Fruit fly (Drosophila melanogaster) whole organism, prepupa: Measurements from ENCODE around the gene CG3168.

Experiments used
- Blimp-1 ChIP-seq: fragments of 200-800 bp; sonication (Bioruptor generic); optimal IDR thresholded peaks from 3 replicates; lab custom pipeline; 2017; ENCODE audit warnings: missing biosample characterization, missing genetic modification characterization, mild to moderate bottlenecking, moderate library complexity, missing genetic modification reagents
- CG10669 ChIP-seq: fragments of 200-800 bp; sonication (Bioruptor generic); optimal IDR thresholded peaks from 3 replicates; lab custom pipeline; 2018; ENCODE audit warnings: missing biosample characterization, mild to moderate bottlenecking, missing genetic modification characterization, moderate library complexity
- CG11294 ChIP-seq: fragments of 200-800 bp; sonication (Bioruptor generic); IDR thresholded peaks from 2 replicates; pipeline ENCODE4 v1.3.6; 2022; ENCODE audit warnings: missing biosample characterization, missing genetic modification characterization
- CG11762 ChIP-seq: fragments of 200-800 bp; sonication (Bioruptor generic); optimal IDR thresholded peaks from 3 replicates; lab custom pipeline; 2016; ENCODE audit warnings: missing biosample characterization, missing genetic modification characterization; ENCODE audit not compliant: insufficient read depth
- CG1621 ChIP-seq: fragments of 200-800 bp; sonication (Bioruptor generic); optimal IDR thresholded peaks from 3 replicates; lab custom pipeline; 2018; ENCODE audit warnings: missing biosample characterization, mild to moderate bottlenecking, missing genetic modification characterization
- CG16779 ChIP-seq: fragments of 200-800 bp; sonication (Bioruptor generic); optimal IDR thresholded peaks from 3 replicates; lab custom pipeline; 2017; ENCODE audit warnings: missing biosample characterization, mild to moderate bottlenecking, missing genetic modification characterization
- CG3032 ChIP-seq: fragments of 200-800 bp; optimal IDR thresholded peaks from 2 replicates; lab custom pipeline; 2019; ENCODE audit warnings: missing biosample characterization, mild to moderate bottlenecking, missing genetic modification characterization, moderate library complexity
- CG31627 ChIP-seq: fragments of 200-800 bp; sonication (Bioruptor generic); optimal IDR thresholded peaks from 3 replicates; lab custom pipeline; 2016; ENCODE audit warnings: missing biosample characterization, missing genetic modification characterization
- CG3919 ChIP-seq: fragments of 200-800 bp; sonication (Bioruptor generic); optimal IDR thresholded peaks from 3 replicates; lab custom pipeline; 2016; ENCODE audit warnings: missing biosample characterization, missing genetic modification characterization
- CG6792 ChIP-seq: fragments of 200-800 bp; sonication (Bioruptor generic); optimal IDR thresholded peaks from 3 replicates; lab custom pipeline; 2016; ENCODE audit warnings: missing biosample characterization, missing genetic modification characterization
- CG6808 ChIP-seq: fragments of 200-800 bp; sonication (Bioruptor generic); optimal IDR thresholded peaks from 3 replicates; lab custom pipeline; 2017; ENCODE audit warnings: missing biosample characterization, missing genetic modification characterization, mild to moderate bottlenecking, moderate library complexity, missing genetic modification reagents
- CG7368 ChIP-seq: fragments of 200-800 bp; sonication (Bioruptor generic); optimal IDR thresholded peaks from 3 replicates; lab custom pipeline; 2016; ENCODE audit warnings: missing biosample characterization, missing genetic modification characterization
- CG8319 ChIP-seq: fragments of 200-800 bp; sonication (Bioruptor generic); optimal IDR thresholded peaks from 3 replicates; lab custom pipeline; 2016; ENCODE audit warnings: missing biosample characterization, missing genetic modification characterization
- CG8632 ChIP-seq: fragments of 200-800 bp; sonication (Bioruptor generic); optimal IDR thresholded peaks from 3 replicates; lab custom pipeline; 2016; ENCODE audit warnings: missing biosample characterization, missing genetic modification characterization
- CG9139 ChIP-seq: fragments of 200-800 bp; sonication (Bioruptor generic); optimal IDR thresholded peaks from 3 replicates; lab custom pipeline; 2017; ENCODE audit warnings: missing biosample characterization, mild to moderate bottlenecking, missing genetic modification characterization
- Eip78C ChIP-seq: fragments of 200-800 bp; sonication (Bioruptor generic); peaks from one replicate; lab custom pipeline; 2016; ENCODE audit warnings: missing biosample characterization, missing genetic modification characterization
- Eip93F ChIP-seq: fragments of 200-800 bp; sonication (Bioruptor generic); optimal IDR thresholded peaks from 2 replicates; lab custom pipeline; 2016; ENCODE audit warnings: missing biosample characterization, mild to moderate bottlenecking, missing genetic modification characterization
- Ets96B ChIP-seq: fragments of 200-800 bp; optimal IDR thresholded peaks from 2 replicates; lab custom pipeline; 2019; ENCODE audit warnings: missing biosample characterization, mild to moderate bottlenecking, missing genetic modification characterization, moderate library complexity
- Gug ChIP-seq: fragments of 200-800 bp; sonication (Bioruptor generic); IDR thresholded peaks from 2 replicates; pipeline ENCODE4 v1.3.6; 2022; ENCODE audit warnings: missing biosample characterization, missing genetic modification characterization
- Hr38 ChIP-seq: sonication (Bioruptor generic); optimal IDR thresholded peaks from 2 replicates; lab custom pipeline; 2016; ENCODE audit warnings: missing biosample characterization, missing genetic modification characterization
- Hr4 ChIP-seq: fragments of 200-800 bp; sonication (Bioruptor generic); optimal IDR thresholded peaks from 3 replicates; lab custom pipeline; 2016; ENCODE audit warnings: missing biosample characterization, missing genetic modification characterization
- Lpt ChIP-seq: fragments of 200-800 bp; sonication (Bioruptor generic); optimal IDR thresholded peaks from 3 replicates; lab custom pipeline; 2016; ENCODE audit warnings: missing biosample characterization, missing genetic modification characterization
- Met ChIP-seq: fragments of 200-800 bp; sonication (Bioruptor generic); optimal IDR thresholded peaks from 3 replicates; lab custom pipeline; 2016; ENCODE audit warnings: missing biosample characterization, missing genetic modification characterization
- Sox102F ChIP-seq: fragments of 200-800 bp; sonication (Bioruptor generic); optimal IDR thresholded peaks from 2 replicates; lab custom pipeline; 2016; ENCODE audit warnings: missing biosample characterization, mild to moderate bottlenecking, missing genetic modification characterization
- Sox15 ChIP-seq: fragments of 200-800 bp; sonication (Bioruptor generic); optimal IDR thresholded peaks from 3 replicates; lab custom pipeline; 2016; ENCODE audit warnings: missing biosample characterization, missing genetic modification characterization
- achi ChIP-seq: fragments of 200-800 bp; sonication (Bioruptor generic); optimal IDR thresholded peaks from 3 replicates; lab custom pipeline; 2016; ENCODE audit warnings: missing biosample characterization, missing genetic modification characterization
- acj6 ChIP-seq: fragments of 200-800 bp; sonication (Bioruptor generic); optimal IDR thresholded peaks from 3 replicates; lab custom pipeline; 2016; ENCODE audit warnings: missing biosample characterization, missing genetic modification characterization
- cyc ChIP-seq: fragments of 200-800 bp; sonication (Bioruptor generic); optimal IDR thresholded peaks from 3 replicates; lab custom pipeline; 2016; ENCODE audit warnings: missing biosample characterization, missing genetic modification characterization
- dac ChIP-seq: fragments of 200-800 bp; sonication (Bioruptor generic); optimal IDR thresholded peaks from 2 replicates; lab custom pipeline; 2017; ENCODE audit warnings: missing biosample characterization, mild to moderate bottlenecking, missing genetic modification characterization
- dsx ChIP-seq: fragments of 200-800 bp; optimal IDR thresholded peaks from 3 replicates; lab custom pipeline; 2019; ENCODE audit warnings: missing biosample characterization, mild to moderate bottlenecking, missing genetic modification characterization, moderate library complexity; ENCODE audit not compliant: poor library complexity, severe bottlenecking
- eg ChIP-seq: fragments of 200-800 bp; sonication (Bioruptor generic); IDR thresholded peaks from 3 replicates; pipeline ENCODE4 v1.3.6; 2022; ENCODE audit warnings: missing biosample characterization, missing genetic modification characterization
- esn ChIP-seq: fragments of 200-800 bp; sonication (Bioruptor generic); optimal IDR thresholded peaks from 2 replicates; lab custom pipeline; 2016; ENCODE audit warnings: missing biosample characterization, mild to moderate bottlenecking, missing genetic modification characterization, moderate library complexity
- fd59A ChIP-seq: fragments of 200-800 bp; sonication (Bioruptor generic); optimal IDR thresholded peaks from 2 replicates; lab custom pipeline; 2017; ENCODE audit warnings: missing biosample characterization, mild to moderate bottlenecking, missing genetic modification characterization, missing genetic modification reagents
- fd85E ChIP-seq: fragments of 200-800 bp; sonication (Bioruptor generic); optimal IDR thresholded peaks from 3 replicates; lab custom pipeline; 2016; ENCODE audit warnings: missing biosample characterization, missing genetic modification characterization
- lz ChIP-seq: fragments of 200-800 bp; sonication (Bioruptor generic); optimal IDR thresholded peaks from 3 replicates; lab custom pipeline; 2016; ENCODE audit warnings: missing biosample characterization, missing genetic modification characterization
- net ChIP-seq: fragments of 200-800 bp; sonication (Bioruptor generic); optimal IDR thresholded peaks from 3 replicates; lab custom pipeline; 2016; ENCODE audit warnings: missing biosample characterization, missing genetic modification characterization
- spab ChIP-seq: fragments of 200-800 bp; sonication (Bioruptor generic); optimal IDR thresholded peaks from 2 replicates; lab custom pipeline; 2017; ENCODE audit warnings: missing biosample characterization, mild to moderate bottlenecking, missing genetic modification characterization, missing genetic modification reagents
- ss ChIP-seq, 2 experiments: fragments of 200-800 bp; sonication (Bioruptor generic); optimal IDR thresholded peaks; 2 replicates in 1 of 2; 3 replicates in 1 of 2; lab custom pipeline; 2017 to 2018; ENCODE audit warnings: mild to moderate bottlenecking in 2 of 2, missing biosample characterization in 2 of 2, missing genetic modification characterization in 2 of 2, moderate library complexity in 1 of 2
- svp ChIP-seq: fragments of 200-800 bp; sonication (Bioruptor generic); peaks from one replicate; lab custom pipeline; 2016; ENCODE audit warnings: missing biosample characterization, missing genetic modification characterization
- topi ChIP-seq: fragments of 200-800 bp; sonication (Bioruptor generic); optimal IDR thresholded peaks from 3 replicates; lab custom pipeline; 2016; ENCODE audit warnings: missing biosample characterization, missing genetic modification characterization
- vri ChIP-seq: fragments of 200-800 bp; sonication (Bioruptor generic); optimal IDR thresholded peaks from 3 replicates; lab custom pipeline; 2016; ENCODE audit warnings: missing biosample characterization, mild to moderate bottlenecking, missing genetic modification characterization

Gene CG3168

DNA sequence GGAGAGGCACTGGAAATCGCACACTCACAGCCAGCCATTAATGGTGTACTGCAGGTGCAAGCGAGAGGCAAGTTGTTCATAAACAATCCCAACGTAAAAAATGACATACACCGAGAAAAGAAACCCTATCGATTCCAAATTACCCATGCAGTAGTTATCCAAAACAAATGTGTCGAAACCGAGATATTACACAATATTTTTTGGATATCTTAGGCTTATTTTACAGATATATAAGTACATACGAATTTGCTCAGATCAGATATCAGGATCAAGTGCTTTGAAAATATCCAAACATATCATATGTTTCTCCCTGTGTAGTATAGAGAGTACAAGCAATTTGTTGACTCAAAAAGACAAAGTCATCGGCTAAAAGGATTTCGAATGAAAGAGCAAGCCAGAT is 37.6 kb upstream of the CG3168 start (continued):
- TF ChIP-seq CG8319 (peak; percentile 71), Gug (GFP tag; lab: Robert Waterston, UW) (peak; percentile 56), Blimp-1 (GFP tag; lab: Kevin White, UChicago) (peak; percentile 58), achi (GFP tag; lab: Kevin White, UChicago) (peak; percentile 88), dac (GFP tag; lab: Kevin White, UChicago) (peak; percentile 71), CG16779 (tag; lab: Kevin White, UChicago) (peak; percentile 63), CG6808 (peak; percentile 91), spab (GFP tag; lab: Kevin White, UChicago) (peak; percentile 85), CG3919 (GFP tag; lab: Kevin White, UChicago) (peak; percentile 89), CG1621 (tag; lab: Kevin White, UChicago) (peak; percentile 92), dsx (GFP tag; lab: Kevin White, UChicago) (peak; percentile 93)

- TF ChIP-seq CG3032 (tag; lab: Kevin White, UChicago) = no peak
- TF ChIP-seq spab (GFP tag; lab: Kevin White, UChicago) = no peak
- TF ChIP-seq Eip93F (GFP tag; lab: Kevin White, UChicago) = no peak
- TF ChIP-seq Met (GFP tag; lab: Kevin White, UChicago) = no peak
- no peak for TF ChIP-seq CG6808
- no peak for TF ChIP-seq CG8632
Observed at dm6 chrX:6776934-6777333, 37.1 kb upstream of the CG3168 start.

DNA sequence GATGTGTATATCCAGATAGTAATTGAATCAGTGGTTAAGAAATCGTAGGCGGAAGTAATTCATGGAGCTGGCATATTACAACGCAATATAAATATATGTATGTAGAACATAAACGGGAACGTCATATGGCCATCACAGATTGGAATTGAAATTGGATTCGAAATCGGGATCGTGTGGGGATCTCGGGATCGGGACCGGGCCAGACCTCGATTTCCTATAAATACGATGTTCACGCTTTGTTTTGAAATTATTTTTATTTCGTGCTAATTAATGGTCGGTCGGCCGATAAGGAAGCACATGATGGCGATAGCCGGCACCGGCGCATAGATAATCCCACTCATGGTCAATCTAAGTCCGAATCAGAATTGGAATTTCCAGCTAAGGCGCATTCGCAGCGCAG is 36.5 kb upstream of the CG3168 start:
- no peak for TF ChIP-seq CG6792 (GFP tag; lab: Kevin White, UChicago)
- TF ChIP-seq svp (GFP tag; lab: Kevin White, UChicago) = peak; percentile 92
- no peak for TF ChIP-seq vri (GFP tag; lab: Kevin White, UChicago)

DNA sequence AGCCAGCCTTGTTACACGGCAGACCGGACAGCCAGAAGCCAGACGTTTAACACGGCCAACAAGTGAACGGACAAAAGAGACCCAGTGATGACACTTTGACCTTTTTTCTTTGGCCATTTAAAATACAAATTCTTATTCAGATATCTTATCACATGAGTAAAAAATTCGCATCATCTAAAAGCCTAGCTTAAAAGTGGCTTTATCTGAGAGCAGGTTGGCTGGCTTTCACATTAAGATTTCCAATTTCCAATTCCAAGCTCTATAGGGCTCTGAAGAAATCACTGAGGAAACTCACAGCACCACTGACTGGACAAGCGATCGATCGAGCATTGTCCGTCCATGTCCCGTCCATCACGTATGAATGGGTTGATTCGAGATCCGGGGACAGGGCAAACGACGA is 35.8 kb upstream of the CG3168 start:
- no peak for TF ChIP-seq cyc (GFP tag; lab: Kevin White, UChicago)
- no peak for TF ChIP-seq Eip93F (GFP tag; lab: Kevin White, UChicago)
- no peak for TF ChIP-seq lz (GFP tag; lab: Kevin White, UChicago)
- peak; percentile 1 for TF ChIP-seq achi (GFP tag; lab: Kevin White, UChicago)
- no peak for TF ChIP-seq fd85E (GFP tag; lab: Kevin White, UChicago)
- TF ChIP-seq acj6 (GFP tag; lab: Kevin White, UChicago) = no peak
- peak; percentile 3 for TF ChIP-seq topi
- TF ChIP-seq CG3919 (GFP tag; lab: Kevin White, UChicago) = peak; percentile 31
- peak; percentile 25 for TF ChIP-seq CG3032 (tag; lab: Kevin White, UChicago)
- no peak for TF ChIP-seq CG11294 (GFP tag; lab: Robert Waterston, UW)
- TF ChIP-seq dsx (GFP tag; lab: Kevin White, UChicago) = peak; percentile 7
- TF ChIP-seq esn (GFP tag; lab: Kevin White, UChicago) = peak; percentile 6
- TF ChIP-seq svp (GFP tag; lab: Kevin White, UChicago) = peak; percentile 70
- TF ChIP-seq Hr4 = no peak
- no peak for TF ChIP-seq fd59A
- no peak for TF ChIP-seq net (GFP tag; lab: Kevin White, UChicago)
- peak; percentile 2 for TF ChIP-seq Sox102F (GFP tag; lab: Kevin White, UChicago)
- TF ChIP-seq Eip78C (GFP tag; lab: Kevin White, UChicago) = peak; percentile 65
- peak; percentile 23 for TF ChIP-seq Ets96B (tag; lab: Kevin White, UChicago)
- peak in 1 of 2 experiments; percentile 21 for TF ChIP-seq ss (GFP tag; optimal IDR thresholded peaks at IDR 0.05; lab: Kevin White, UChicago)
- TF ChIP-seq CG6808 = peak; percentile 21
- peak; percentile 16 for TF ChIP-seq spab (GFP tag; lab: Kevin White, UChicago)

dm6 chrX:6770924-6771323 is 31.1 kb upstream of the CG3168 start, which contains the start of gene Coq7:
Coq7 (plus strand) TSS chrX:6771225.
- no peak for TF ChIP-seq Met (GFP tag; lab: Kevin White, UChicago)
- TF ChIP-seq cyc (GFP tag; lab: Kevin White, UChicago) = peak; percentile 76
- no peak for TF ChIP-seq CG8632
- peak; percentile 69 for TF ChIP-seq CG7368 (GFP tag; lab: Kevin White, UChicago)
- no peak for TF ChIP-seq ss (GFP tag; optimal IDR thresholded peaks at IDR 0.05; lab: Kevin White, UChicago)
- TF ChIP-seq CG31627 = peak; percentile 71
- no peak for TF ChIP-seq Blimp-1 (GFP tag; lab: Kevin White, UChicago)
- no peak for TF ChIP-seq net (GFP tag; lab: Kevin White, UChicago)
- peak; percentile 57 for TF ChIP-seq CG11762 (GFP tag; lab: Kevin White, UChicago)
- TF ChIP-seq CG11294 (GFP tag; lab: Robert Waterston, UW) = peak; percentile 74
- peak; percentile 86 for TF ChIP-seq acj6 (GFP tag; lab: Kevin White, UChicago)
- no peak for TF ChIP-seq CG10669
- no peak for TF ChIP-seq achi (GFP tag; lab: Kevin White, UChicago)
- TF ChIP-seq eg (GFP tag; lab: Robert Waterston, UW) = peak; percentile 90
- no peak for TF ChIP-seq Hr38 (GFP tag; lab: Kevin White, UChicago)
- TF ChIP-seq CG9139 (GFP tag; lab: Kevin White, UChicago) = peak; percentile 50
- TF ChIP-seq lz (GFP tag; lab: Kevin White, UChicago) = no peak
- peak; percentile 90 for TF ChIP-seq svp (GFP tag; lab: Kevin White, UChicago)
- peak; percentile 77 for TF ChIP-seq Sox15 (GFP tag; lab: Kevin White, UChicago)
- TF ChIP-seq Lpt (GFP tag; lab: Kevin White, UChicago) = peak; percentile 72
- peak; percentile 79 for TF ChIP-seq CG6792 (GFP tag; lab: Kevin White, UChicago)
